Worm (Caenorhabditis elegans): ENCODE data around the gene mig-10.

Gene mig-10

DNA sequence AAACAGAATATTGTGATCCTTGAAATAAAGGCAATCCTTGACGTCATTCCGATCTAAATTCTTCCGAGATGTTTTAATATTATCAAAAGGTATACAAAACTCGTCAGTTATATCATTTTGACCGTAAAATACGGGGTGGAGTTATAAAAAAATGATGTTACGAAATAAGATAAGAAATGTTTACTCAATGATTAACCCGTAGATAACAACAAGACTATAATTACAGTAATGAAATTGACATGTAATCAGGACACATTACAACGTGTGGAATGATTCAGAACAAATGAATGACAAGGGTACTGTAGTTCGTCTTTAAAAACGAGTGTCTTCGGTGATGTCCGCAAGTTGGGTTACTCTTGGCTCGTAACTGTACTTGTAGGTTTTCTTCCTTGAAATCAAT lies 41.1 kb upstream of the mig-10 start, which contains the start of gene tsp-2:
Gene tsp-2, minus strand, starts transcription at position 109 of the 400 bp plus-strand sequence.
- TF ChIP-seq gmeb-1 (tag; optimal IDR thresholded peaks at IDR 0.05), result peak; percentile 3
- TF ChIP-seq ama-1 (optimal IDR thresholded peaks at IDR 0.05), result no peak
- peak; percentile 93 for TF ChIP-seq fos-1 (tag; optimal IDR thresholded peaks at IDR 0.05)
- peak in 1 of 2 experiments; percentile 2 for TF ChIP-seq lsy-2 (tag; optimal IDR thresholded peaks at IDR 0.05)

ce11 chrIII:8239325-8239724 lies 39.6 kb upstream of the mig-10 start, which contains the start of gene tsp-1:
Gene tsp-1, minus strand, starts transcription at chrIII:8239423.
- TF ChIP-seq sma-3 (GFP tag; optimal IDR thresholded peaks at IDR 0.05) (no peak), fos-1 (tag; optimal IDR thresholded peaks at IDR 0.05) (peak; percentile 69)

- TF ChIP-seq ceh-82 (tag; optimal IDR thresholded peaks at IDR 0.05) (no peak), zag-1 (tag; optimal IDR thresholded peaks at IDR 0.05) (no peak), dmd-4 (tag; optimal IDR thresholded peaks at IDR 0.05) (no peak), fos-1 (tag; optimal IDR thresholded peaks at IDR 0.05) (peak; percentile 93)
Measured at ce11 chrIII:8240247-8240646, 38.7 kb upstream of the mig-10 start.

DNA sequence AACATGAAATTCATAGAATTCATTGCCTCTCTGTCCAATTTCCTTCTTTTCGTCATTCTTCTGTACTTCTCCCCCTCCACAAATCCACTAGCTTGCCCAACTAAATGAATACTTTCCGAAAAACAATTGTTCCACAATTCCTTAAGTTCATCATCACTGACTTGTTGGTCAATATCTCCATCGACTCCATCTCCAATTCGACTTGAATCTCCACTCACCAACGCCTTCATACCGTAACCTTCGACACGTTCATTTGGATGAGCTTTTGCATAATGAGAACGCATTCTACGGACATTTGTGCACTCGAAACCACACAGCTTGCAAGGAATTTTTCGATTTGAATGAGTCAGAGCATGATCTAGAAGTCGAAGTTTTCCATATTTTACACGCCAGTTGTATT lies 38.0 kb upstream of the mig-10 start:
- no peak for TF ChIP-seq elt-3 (tag; optimal IDR thresholded peaks at IDR 0.05)
- no peak for TF ChIP-seq unc-39 (tag; optimal IDR thresholded peaks at IDR 0.05)
- TF ChIP-seq gmeb-1 (tag; optimal IDR thresholded peaks at IDR 0.05), result no peak
- TF ChIP-seq blmp-1 (tag; optimal IDR thresholded peaks at IDR 0.05; ENCODE audit: insufficient read depth), result no peak
- no peak for TF ChIP-seq lin-39 (tag; optimal IDR thresholded peaks at IDR 0.05)
- TF ChIP-seq peb-1 (tag; optimal IDR thresholded peaks at IDR 0.05), result no peak

DNA sequence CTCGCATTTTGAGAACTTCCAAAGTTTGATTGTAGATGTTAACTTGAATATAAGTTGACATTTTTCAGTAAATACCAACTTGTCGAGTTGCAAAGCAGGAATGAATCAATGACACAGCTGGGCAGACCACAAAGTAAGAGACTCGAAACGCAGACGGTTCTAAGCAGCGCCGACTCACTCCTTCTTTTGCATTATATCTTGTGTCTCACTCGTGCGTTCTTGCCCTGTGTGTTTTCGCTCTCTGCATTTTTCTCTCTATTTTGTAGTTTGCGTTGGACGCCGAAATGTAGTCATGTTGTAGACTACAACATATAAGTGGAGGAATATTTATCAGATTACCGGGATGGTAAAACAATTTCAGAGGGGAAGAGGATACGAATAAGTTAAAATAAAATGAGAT lies 36.1 kb upstream of the mig-10 start, which contains the start of gene C02F5.12:
Gene C02F5.12, minus strand, starts transcription at position 221 of the 400 bp plus-strand sequence.
- TF ChIP-seq ztf-11 (tag; optimal IDR thresholded peaks at IDR 0.05) (no peak), fos-1 (tag; optimal IDR thresholded peaks at IDR 0.05) (peak; percentile 38), mab-5 (tag; optimal IDR thresholded peaks at IDR 0.05) (no peak), lsy-2 (tag; optimal IDR thresholded peaks at IDR 0.05) (peak in 1 of 2 experiments; percentile 44), nhr-23 (tag; optimal IDR thresholded peaks at IDR 0.05) (no peak), crh-2 (tag; optimal IDR thresholded peaks at IDR 0.05) (peak; percentile 10), aly-2 (tag; optimal IDR thresholded peaks at IDR 0.05) (no peak), elt-1 (tag; optimal IDR thresholded peaks at IDR 0.05) (no peak), R02D3.7 (tag; optimal IDR thresholded peaks at IDR 0.05) (no peak), C34F6.9 (tag; optimal IDR thresholded peaks at IDR 0.05) (peak; percentile 43), alr-1 (tag; optimal IDR thresholded peaks at IDR 0.05) (no peak), lin-11 (tag; optimal IDR thresholded peaks at IDR 0.05) (no peak), nhr-129 (tag; optimal IDR thresholded peaks at IDR 0.05) (peak; percentile 51), blmp-1 (tag; optimal IDR thresholded peaks at IDR 0.05; ENCODE audit: insufficient read depth) (no peak), unc-55 (GFP tag; optimal IDR thresholded peaks at IDR 0.05) (no peak), ceh-82 (tag; optimal IDR thresholded peaks at IDR 0.05) (no peak), F13H6.1 (tag; optimal IDR thresholded peaks at IDR 0.05) (peak; percentile 20), ama-1 (optimal IDR thresholded peaks at IDR 0.05) (no peak), sma-3 (GFP tag; optimal IDR thresholded peaks at IDR 0.05) (peak; percentile 0), lin-13 (GFP tag; optimal IDR thresholded peaks at IDR 0.05) (peak; percentile 8), nhr-25 (tag; optimal IDR thresholded peaks at IDR 0.05) (no peak), sma-9 (GFP tag; optimal IDR thresholded peaks at IDR 0.05) (peak; percentile 7), sma-9 (tag; optimal IDR thresholded peaks at IDR 0.05) (no peak), nhr-11 (tag; optimal IDR thresholded peaks at IDR 0.05) (no peak)

ce11 chrIII:8244052-8244451 lies 34.8 kb upstream of the mig-10 start, which contains the start of the genes pbs-6 and cids-1:
Gene pbs-6, minus strand, starts transcription at chrIII:8244092.
Gene cids-1, plus strand, starts transcription at chrIII:8244445.
- peak; percentile 16 for TF ChIP-seq C34F6.9 (tag; optimal IDR thresholded peaks at IDR 0.05)
- TF ChIP-seq unc-55 (GFP tag; optimal IDR thresholded peaks at IDR 0.05), result peak; percentile 47
- TF ChIP-seq nhr-129 (tag; optimal IDR thresholded peaks at IDR 0.05), result peak; percentile 21
- TF ChIP-seq nhr-25 (tag; optimal IDR thresholded peaks at IDR 0.05), result no peak
- TF ChIP-seq alr-1 (tag; optimal IDR thresholded peaks at IDR 0.05), result no peak
- TF ChIP-seq dmd-4 (tag; optimal IDR thresholded peaks at IDR 0.05), result no peak
- TF ChIP-seq lsy-2 (tag; optimal IDR thresholded peaks at IDR 0.05), result peak in 1 of 2 experiments; percentile 51

All from whole organism, L2 larva.